Fruit fly (Drosophila melanogaster): ENCODE measurements around the gene CG7083.
A peak's percentile ranks its signal among the peaks of the same experiment; 100 is the strongest.

DNA sequence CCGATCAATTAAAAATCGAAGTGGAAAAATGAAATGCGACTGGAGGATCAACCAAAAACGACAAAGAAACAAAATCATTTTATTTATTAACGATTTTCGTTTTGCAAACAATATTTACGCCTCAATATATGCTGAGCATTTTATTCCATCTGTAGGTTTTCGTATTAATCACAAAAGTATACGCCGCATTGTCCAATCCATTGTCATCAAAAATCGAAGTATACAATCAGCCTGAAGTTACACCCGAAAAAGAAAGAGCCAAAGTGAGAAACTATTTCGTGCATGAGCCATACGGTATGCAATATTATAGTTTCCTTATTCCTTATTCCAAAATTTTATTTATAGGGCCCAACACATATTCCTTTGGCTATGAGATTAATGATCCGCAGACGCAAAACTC is 11.6 kb upstream of the CG7083 start:
- TF ChIP-seq CG14655 (GFP tag; optimal IDR thresholded peaks at IDR 0.05) (no peak), D1 (tag; optimal IDR thresholded peaks at IDR 0.05) (peak; percentile 14), fd96Ca (GFP tag; IDR thresholded peaks at IDR 0.05) (no peak)

Measured in whole organism, pupa.